Fruit fly (Drosophila melanogaster) whole organism, embryonic: ENCODE results near the gene msps.

Experiments used
- Aef1 ChIP-seq: fragments of 200-800 bp; sonication (Bioruptor generic); IDR thresholded peaks from 3 replicates; pipeline ENCODE4 v1.3.6; 2022; ENCODE audit warnings: missing biosample characterization, missing genetic modification characterization
- Bgb ChIP-seq: fragments of 200-800 bp; sonication (Bioruptor generic); IDR thresholded peaks from 2 replicates; pipeline ENCODE4 v1.3.6; 2022; ENCODE audit warnings: missing biosample characterization, missing genetic modification characterization; ENCODE audit not compliant: partially characterized antibody
- Bteb2 ChIP-seq: fragments of 200-800 bp; sonication (Bioruptor generic); optimal IDR thresholded peaks from 2 replicates; lab custom pipeline; 2016; ENCODE audit warnings: missing biosample characterization, missing genetic modification characterization
- CG1024 ChIP-seq: fragments of 200-800 bp; sonication (Bioruptor generic); IDR thresholded peaks from 2 replicates; pipeline ENCODE4 v1.3.6; 2022; ENCODE audit warnings: missing biosample characterization, missing genetic modification characterization
- CG10565 ChIP-seq: fragments of 200-800 bp; sonication (Bioruptor generic); optimal IDR thresholded peaks from 3 replicates; lab custom pipeline; 2016; ENCODE audit warnings: missing biosample characterization, mild to moderate bottlenecking, missing genetic modification characterization
- CG10654 ChIP-seq: fragments of 200-800 bp; sonication (Bioruptor generic); optimal IDR thresholded peaks from 2 replicates; lab custom pipeline; 2016; ENCODE audit warnings: missing biosample characterization, missing genetic modification characterization
- CG12659 ChIP-seq: fragments of 200-800 bp; sonication (Bioruptor generic); optimal IDR thresholded peaks from 3 replicates; lab custom pipeline; 2017; ENCODE audit warnings: mild to moderate bottlenecking, missing biosample characterization, missing genetic modification reagents, missing genetic modification characterization
- CG13123 ChIP-seq: fragments of 200-800 bp; sonication (Bioruptor generic); optimal IDR thresholded peaks from 2 replicates; lab custom pipeline; 2016; ENCODE audit warnings: missing biosample characterization, missing genetic modification characterization
- CG18011 ChIP-seq: fragments of 200-800 bp; sonication (Bioruptor generic); optimal IDR thresholded peaks from 2 replicates; lab custom pipeline; 2017; ENCODE audit warnings: missing biosample characterization, missing genetic modification characterization, mild to moderate bottlenecking, moderate library complexity, missing genotype
- CG1832 ChIP-seq: fragments of 200-800 bp; sonication (Bioruptor generic); optimal IDR thresholded peaks from 2 replicates; lab custom pipeline; 2017; ENCODE audit warnings: missing biosample characterization, mild to moderate bottlenecking, missing genetic modification characterization, inconsistent platforms
- CG18476 ChIP-seq: fragments of 200-800 bp; sonication (Bioruptor generic); optimal IDR thresholded peaks from 2 replicates; lab custom pipeline; 2016; ENCODE audit warnings: missing biosample characterization, mild to moderate bottlenecking, missing genetic modification characterization
- CG2199 ChIP-seq: fragments of 200-800 bp; sonication (Bioruptor generic); IDR thresholded peaks from 3 replicates; pipeline ENCODE4 v1.3.6; 2022; ENCODE audit warnings: missing biosample characterization, missing genetic modification characterization
- CG30403 ChIP-seq: fragments of 200-800 bp; sonication (Bioruptor generic); optimal IDR thresholded peaks from 3 replicates; lab custom pipeline; 2016; ENCODE audit warnings: missing biosample characterization, missing genetic modification characterization
- CG32772 ChIP-seq: fragments of 200-800 bp; sonication (Bioruptor generic); IDR thresholded peaks from 2 replicates; pipeline ENCODE4 v1.3.6; 2022; ENCODE audit warnings: missing biosample characterization, missing genetic modification characterization
- CG33213 ChIP-seq: fragments of 200-800 bp; sonication (Bioruptor generic); optimal IDR thresholded peaks from 3 replicates; lab custom pipeline; 2016; ENCODE audit warnings: missing biosample characterization, missing genetic modification characterization
- CG5180 ChIP-seq: fragments of 200-800 bp; sonication (Bioruptor generic); optimal IDR thresholded peaks from 3 replicates; lab custom pipeline; 2017; ENCODE audit warnings: missing biosample characterization, missing genetic modification characterization, mild to moderate bottlenecking, moderate library complexity, missing genetic modification reagents
- CG5953 ChIP-seq: fragments of 200-800 bp; sonication (Bioruptor generic); IDR thresholded peaks from 2 replicates; pipeline ENCODE4 v1.3.6; 2022; ENCODE audit warnings: missing biosample characterization, missing genetic modification characterization
- CG6791 ChIP-seq: fragments of 200-800 bp; sonication (Bioruptor generic); IDR thresholded peaks from 3 replicates; pipeline ENCODE4 v1.3.6; 2022; ENCODE audit warnings: missing biosample characterization, missing genetic modification characterization; ENCODE audit not compliant: partially characterized antibody
- CG8478 ChIP-seq: fragments of >200 bp; optimal IDR thresholded peaks from 2 replicates; lab custom pipeline; 2018
- CHES-1-like ChIP-seq: fragments of 200-800 bp; sonication (Bioruptor generic); optimal IDR thresholded peaks from 2 replicates; lab custom pipeline; 2016; ENCODE audit warnings: missing biosample characterization, missing genetic modification characterization
- CTCF ChIP-seq: fragments of 200-800 bp; sonication (Bioruptor generic); optimal IDR thresholded peaks from 2 replicates; lab custom pipeline; 2017; ENCODE audit warnings: missing biosample characterization, mild to moderate bottlenecking, missing genetic modification characterization, moderate library complexity
- CoRest ChIP-seq: fragments of 200-800 bp; sonication (Bioruptor generic); optimal IDR thresholded peaks from 3 replicates; lab custom pipeline; 2018; ENCODE audit warnings: missing biosample characterization, mild to moderate bottlenecking, missing genetic modification characterization, moderate library complexity
- D ChIP-seq, 2 experiments: fragments of 200-800 bp in 1 of 2; fragments of >200 bp in 1 of 2; sonication (Bioruptor generic) in 1 of 2; optimal IDR thresholded peaks; 2 replicates in 1 of 2; 3 replicates in 1 of 2; lab custom pipeline; 2017; ENCODE audit warnings: mild to moderate bottlenecking in 1 of 2, missing biosample characterization in 1 of 2, missing genetic modification characterization in 1 of 2, missing genetic modification reagents in 1 of 2
- Elba2 ChIP-seq: fragments of 200-800 bp; sonication (Bioruptor generic); optimal IDR thresholded peaks from 3 replicates; lab custom pipeline; 2016; ENCODE audit warnings: missing biosample characterization, missing genetic modification characterization
- Gsc ChIP-seq: fragments of 200-800 bp; sonication (Bioruptor generic); IDR thresholded peaks from 2 replicates; pipeline ENCODE4 v1.3.6; 2022; ENCODE audit warnings: missing biosample characterization, missing genetic modification characterization
- Hr39 ChIP-seq: fragments of >200 bp; optimal IDR thresholded peaks from 2 replicates; lab custom pipeline; 2017
- Lhr ChIP-seq: fragments of 200-800 bp; sonication (Bioruptor generic); optimal IDR thresholded peaks from 3 replicates; lab custom pipeline; 2017; ENCODE audit warnings: mild to moderate bottlenecking, missing biosample characterization, missing genetic modification reagents, missing genetic modification characterization
- MESR4 ChIP-seq: fragments of 200-800 bp; sonication (Bioruptor generic); optimal IDR thresholded peaks from 2 replicates; lab custom pipeline; 2018; ENCODE audit warnings: missing biosample characterization, mild to moderate bottlenecking, missing genetic modification characterization, moderate library complexity
- Max ChIP-seq: fragments of 200-800 bp; sonication (Bioruptor generic); optimal IDR thresholded peaks from 2 replicates; lab custom pipeline; 2016; ENCODE audit warnings: missing biosample characterization, mild to moderate bottlenecking, missing genetic modification characterization
- Neu2 ChIP-seq: fragments of 200-800 bp; sonication (Bioruptor generic); optimal IDR thresholded peaks from 3 replicates; lab custom pipeline; 2016; ENCODE audit warnings: missing biosample characterization, missing genetic modification characterization, borderline replicate concordance
- Nf-YB ChIP-seq: fragments of 200-800 bp; sonication (Bioruptor generic); optimal IDR thresholded peaks from 3 replicates; lab custom pipeline; 2019; ENCODE audit warnings: missing biosample characterization, mild to moderate bottlenecking, missing genetic modification characterization, moderate library complexity
- Oaz ChIP-seq: fragments of 200-800 bp; sonication (Bioruptor generic); IDR thresholded peaks from 2 replicates; pipeline ENCODE4 v1.3.6; 2022; ENCODE audit warnings: missing biosample characterization, missing genetic modification characterization
- Usf ChIP-seq: fragments of 200-800 bp; sonication (Bioruptor generic); optimal IDR thresholded peaks from 2 replicates; lab custom pipeline; 2017; ENCODE audit warnings: missing genotype, missing biosample characterization, missing genetic modification characterization
- ara ChIP-seq: fragments of 200-800 bp; sonication (Bioruptor generic); IDR thresholded peaks from 2 replicates; pipeline ENCODE4 v1.3.6; 2022; ENCODE audit warnings: missing biosample characterization, missing genetic modification characterization
- ato ChIP-seq: fragments of 200-800 bp; sonication (Bioruptor generic); IDR thresholded peaks from 2 replicates; pipeline ENCODE4 v1.3.6; 2022; ENCODE audit warnings: missing biosample characterization, missing genetic modification characterization; ENCODE audit not compliant: partially characterized antibody
- croc ChIP-seq: fragments of 200-800 bp; sonication (Bioruptor generic); conservative IDR thresholded peaks from 3 replicates; pipeline ENCODE4 v1.3.6; 2022; ENCODE audit warnings: missing biosample characterization, missing genetic modification characterization
- ems ChIP-seq: fragments of 200-800 bp; sonication (Bioruptor generic); optimal IDR thresholded peaks from 3 replicates; lab custom pipeline; 2016; ENCODE audit warnings: missing biosample characterization, missing genetic modification characterization
- fd3F ChIP-seq: fragments of 200-800 bp; sonication (Bioruptor generic); optimal IDR thresholded peaks from 2 replicates; lab custom pipeline; 2018; ENCODE audit warnings: missing biosample characterization, mild to moderate bottlenecking, missing genetic modification characterization, moderate library complexity
- fru ChIP-seq: fragments of >200 bp; optimal IDR thresholded peaks from 2 replicates; lab custom pipeline; 2017
- her ChIP-seq: fragments of 200-800 bp; sonication (Bioruptor generic); optimal IDR thresholded peaks from 2 replicates; lab custom pipeline; 2016; ENCODE audit warnings: missing biosample characterization, missing genetic modification characterization
- knrl ChIP-seq: fragments of 200-800 bp; sonication (Bioruptor generic); IDR thresholded peaks from 3 replicates; pipeline ENCODE4 v1.3.6; 2022; ENCODE audit warnings: missing biosample characterization, missing genetic modification characterization; ENCODE audit not compliant: partially characterized antibody
- nerfin-2 ChIP-seq: fragments of 200-800 bp; sonication (Bioruptor generic); IDR thresholded peaks from 2 replicates; pipeline ENCODE4 v1.3.6; 2022; ENCODE audit warnings: missing biosample characterization, missing genetic modification characterization; ENCODE audit not compliant: partially characterized antibody
- nmo ChIP-seq: fragments of 200-800 bp; sonication (Bioruptor generic); optimal IDR thresholded peaks from 2 replicates; lab custom pipeline; 2018; ENCODE audit warnings: missing biosample characterization, mild to moderate bottlenecking, missing genetic modification characterization, moderate library complexity
- pum ChIP-seq: fragments of 200-800 bp; sonication (Bioruptor generic); optimal IDR thresholded peaks from 2 replicates; lab custom pipeline; 2016; ENCODE audit warnings: missing biosample characterization, missing genetic modification characterization
- pzg ChIP-seq: fragments of 200-800 bp; sonication (Bioruptor generic); optimal IDR thresholded peaks from 3 replicates; lab custom pipeline; 2018; ENCODE audit warnings: missing biosample characterization, mild to moderate bottlenecking, missing genetic modification characterization, moderate library complexity
- row ChIP-seq: fragments of 200-800 bp; sonication (Bioruptor generic); IDR thresholded peaks from 3 replicates; pipeline ENCODE4 v1.3.6; 2022; ENCODE audit warnings: missing biosample characterization, missing genetic modification characterization
- sens ChIP-seq: fragments of 200-800 bp; sonication (Bioruptor generic); peaks from one replicate; lab custom pipeline; 2016; ENCODE audit warnings: missing biosample characterization, missing genetic modification characterization
- tio ChIP-seq: fragments of 200-800 bp; sonication (Bioruptor generic); optimal IDR thresholded peaks from 2 replicates; lab custom pipeline; 2017; ENCODE audit warnings: missing biosample characterization, missing genetic modification characterization, inconsistent platforms
- toy ChIP-seq: fragments of 200-800 bp; sonication (Bioruptor generic); IDR thresholded peaks from 2 replicates; pipeline ENCODE4 v1.3.6; 2022; ENCODE audit warnings: missing biosample characterization, missing genetic modification characterization
- vvl ChIP-seq: fragments of 200-800 bp; sonication (Bioruptor generic); IDR thresholded peaks from 2 replicates; pipeline ENCODE4 v1.3.6; 2022; ENCODE audit warnings: missing biosample characterization, missing genetic modification characterization
- wek ChIP-seq: fragments of 200-800 bp; sonication (Bioruptor generic); optimal IDR thresholded peaks from 3 replicates; lab custom pipeline; 2018; ENCODE audit warnings: missing biosample characterization, mild to moderate bottlenecking, missing genetic modification characterization, moderate library complexity

The msps gene

dm6 chr3R:16039557-16039956, 11.0 kb upstream of the msps start:
- TF ChIP-seq Hr39 (lab: Kevin White, UChicago) (peak; percentile 9), sens (GFP tag; lab: Kevin White, UChicago) (no peak), CG8478 (lab: Kevin White, UChicago) (peak; percentile 43)

dm6 chr3R:16040925-16041324, 9.7 kb upstream of the msps start:
- no peak for TF ChIP-seq Gsc
- TF ChIP-seq Usf (GFP tag; lab: Kevin White, UChicago) = no peak
- peak; percentile 3 for TF ChIP-seq CG12659 (GFP tag; lab: Kevin White, UChicago)
- peak; percentile 93 for TF ChIP-seq CG2199 (GFP tag; lab: Robert Waterston, UW)
- no peak for TF ChIP-seq pzg (GFP tag; lab: Kevin White, UChicago)
- no peak for TF ChIP-seq CG5180 (GFP tag; lab: Kevin White, UChicago)
- no peak for TF ChIP-seq CG1024 (GFP tag; lab: Robert Waterston, UW)
- no peak for TF ChIP-seq CG10565 (GFP tag; lab: Kevin White, UChicago)
- no peak for TF ChIP-seq Oaz
- no peak for TF ChIP-seq CG18476 (GFP tag; lab: Kevin White, UChicago)
- TF ChIP-seq her (GFP tag; lab: Kevin White, UChicago) = no peak
- TF ChIP-seq Nf-YB (GFP tag; lab: Kevin White, UChicago) = peak; percentile 8
- TF ChIP-seq nerfin-2 (GFP tag; lab: Robert Waterston, UW) = no peak
- TF ChIP-seq Bteb2 (GFP tag; lab: Kevin White, UChicago) = no peak
- no peak for TF ChIP-seq CHES-1-like
- TF ChIP-seq fru = no peak
- no peak for TF ChIP-seq wek (GFP tag; lab: Kevin White, UChicago)
- no peak for TF ChIP-seq Max
- TF ChIP-seq Neu2 (GFP tag; lab: Kevin White, UChicago) = no peak
- no peak for TF ChIP-seq toy (GFP tag; lab: Robert Waterston, UW)
- TF ChIP-seq row (GFP tag; lab: Robert Waterston, UW) = no peak
- no peak for TF ChIP-seq CG32772 (GFP tag; lab: Robert Waterston, UW)
- no peak for TF ChIP-seq ara (GFP tag; lab: Robert Waterston, UW)
- peak; percentile 22 for TF ChIP-seq Lhr (GFP tag; lab: Kevin White, UChicago)
- no peak for TF ChIP-seq CG10654 (GFP tag; lab: Kevin White, UChicago)
- peak; percentile 33 for TF ChIP-seq CoRest (tag; lab: Kevin White, UChicago)
- TF ChIP-seq MESR4 (GFP tag; lab: Kevin White, UChicago) = no peak
- TF ChIP-seq CG6791 (GFP tag; lab: Robert Waterston, UW) = peak; percentile 52; the same call in 1 of the 3 replicates
- no peak for TF ChIP-seq nmo (GFP tag; lab: Kevin White, UChicago)
- no peak for TF ChIP-seq Aef1 (GFP tag; lab: Robert Waterston, UW)
- TF ChIP-seq croc (GFP tag; lab: Robert Waterston, UW) = no peak
- TF ChIP-seq fd3F (GFP tag; lab: Kevin White, UChicago) = no peak
- no peak for TF ChIP-seq D (optimal IDR thresholded peaks at IDR 0.05; lab: Kevin White, UChicago)
- no peak for TF ChIP-seq D (GFP tag; optimal IDR thresholded peaks at IDR 0.05; lab: Kevin White, UChicago)
- peak; percentile 35 for TF ChIP-seq CG1832 (GFP tag; lab: Kevin White, UChicago)
- no peak for TF ChIP-seq ato
- TF ChIP-seq tio = no peak
- no peak for TF ChIP-seq CG13123 (GFP tag; lab: Kevin White, UChicago)
- TF ChIP-seq ems = no peak
- TF ChIP-seq CTCF (GFP tag; lab: Kevin White, UChicago) = peak; percentile 72
- peak; percentile 44; the same call in 1 of the 3 replicates for TF ChIP-seq knrl (GFP tag; lab: Robert Waterston, UW)
- TF ChIP-seq CG5953 (GFP tag; lab: Robert Waterston, UW) = no peak
- TF ChIP-seq Bgb (GFP tag; lab: Robert Waterston, UW) = peak; percentile 52
- no peak for TF ChIP-seq CG30403
- no peak for TF ChIP-seq Elba2
- no peak for TF ChIP-seq CG33213 (GFP tag; lab: Kevin White, UChicago)
- no peak for TF ChIP-seq pum (GFP tag; lab: Kevin White, UChicago)
- TF ChIP-seq CG18011 (GFP tag; lab: Kevin White, UChicago) = peak; percentile 98
- peak; percentile 29 for TF ChIP-seq vvl
